Worm (Caenorhabditis elegans) whole organism, mixed stage, embryonic: Measurements from ENCODE around the gene dhs-29.
A peak's percentile ranks its signal among the peaks of the same experiment; 100 is the strongest.

Experiments used
- bed-3 ChIP-seq: fragments of 200-800 bp; sonication (Bioruptor generic); optimal IDR thresholded peaks from 3 replicates; lab custom pipeline; 2018; ENCODE audit warnings: mild to moderate bottlenecking, missing genetic modification characterization, moderate library complexity, missing compliant biosample characterization
- blmp-1 ChIP-seq: fragments of 150-350 bp; optimal IDR thresholded peaks from 2 replicates; lab custom pipeline; 2014; ENCODE audit warnings: missing biosample characterization, missing genetic modification characterization
- cnd-1 ChIP-seq: fragments of 200-800 bp; sonication (Bioruptor generic); optimal IDR thresholded peaks from 2 replicates; lab custom pipeline; 2018; ENCODE audit warnings: mild to moderate bottlenecking, missing genetic modification characterization, missing compliant biosample characterization
- elt-1 ChIP-seq: sonication (generic microtip); optimal IDR thresholded peaks from 2 replicates; lab custom pipeline; 2017; ENCODE audit warnings: missing genetic modification characterization, mild to moderate bottlenecking, missing compliant biosample characterization, antibody characterized with exemption, moderate library complexity, borderline replicate concordance; ENCODE audit not compliant: insufficient read depth
- flh-1 ChIP-seq: fragments of 200-800 bp; sonication (Bioruptor generic); optimal IDR thresholded peaks from 2 replicates; lab custom pipeline; 2018; ENCODE audit warnings: mild to moderate bottlenecking, missing genetic modification characterization, moderate library complexity, missing compliant biosample characterization
- lsy-2 ChIP-seq: fragments of 150-350 bp; optimal IDR thresholded peaks from 2 replicates; lab custom pipeline; 2014; ENCODE audit warnings: missing biosample characterization, missing genetic modification characterization
- mls-2 ChIP-seq: sonication (generic microtip); optimal IDR thresholded peaks from 2 replicates; lab custom pipeline; 2016; ENCODE audit warnings: mild to moderate bottlenecking, missing genetic modification characterization, moderate library complexity, missing compliant biosample characterization
- nhr-12 ChIP-seq: fragments of 150-350 bp; optimal IDR thresholded peaks from 2 replicates; lab custom pipeline; 2014; ENCODE audit warnings: missing biosample characterization, missing genetic modification characterization
- nhr-237 ChIP-seq: fragments of 150-350 bp; optimal IDR thresholded peaks from 2 replicates; lab custom pipeline; 2014; ENCODE audit warnings: missing biosample characterization, missing genetic modification characterization
- nhr-76 ChIP-seq: sonication (generic microtip); optimal IDR thresholded peaks from 2 replicates; lab custom pipeline; 2017; ENCODE audit warnings: missing biosample characterization, missing genetic modification characterization
- snpc-4 ChIP-seq: fragments of 150-350 bp; optimal IDR thresholded peaks from 2 replicates; lab custom pipeline; 2014; ENCODE audit warnings: missing biosample characterization, missing genetic modification characterization
- tbx-8 ChIP-seq: fragments of 200-800 bp; sonication (Bioruptor generic); optimal IDR thresholded peaks from 2 replicates; lab custom pipeline; 2018; ENCODE audit warnings: mild to moderate bottlenecking, missing genetic modification characterization, moderate library complexity, missing compliant biosample characterization
- unc-62 ChIP-seq: fragments of 150-350 bp; optimal IDR thresholded peaks from 2 replicates; lab custom pipeline; 2014; ENCODE audit warnings: missing biosample characterization, missing genetic modification reagents, missing genetic modification characterization

DNA sequence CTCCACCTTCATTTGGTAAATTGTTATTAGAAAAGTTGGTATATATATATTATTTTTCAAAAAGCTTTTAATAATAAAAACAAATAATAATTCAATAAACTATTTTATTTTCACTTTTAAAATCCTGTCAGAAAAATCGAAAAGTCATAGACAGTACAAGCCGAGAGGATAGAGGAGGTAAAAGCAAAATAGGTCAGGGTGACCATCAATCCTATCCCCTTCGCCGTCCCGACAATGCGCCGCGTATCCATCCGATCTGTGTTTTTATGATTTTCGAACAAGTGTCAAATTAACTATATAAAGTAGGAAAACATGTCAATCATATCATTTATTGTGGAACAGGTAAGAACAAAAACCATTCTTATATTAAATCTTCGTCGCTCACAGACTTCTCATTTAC lies 682 bp upstream of the dhs-29 start:
- no peak for TF ChIP-seq cnd-1 (tag; lab: Kevin White, UChicago)
- no peak for TF ChIP-seq lsy-2
- peak; percentile 46 for TF ChIP-seq blmp-1 (tag; lab: Kevin White, UChicago)
- no peak for TF ChIP-seq tbx-8
- no peak for TF ChIP-seq elt-1 (tag; lab: Kevin White, UChicago)
- no peak for TF ChIP-seq nhr-76 (tag; lab: Kevin White, UChicago)
- no peak for TF ChIP-seq bed-3 (GFP tag; lab: Kevin White, UChicago)
- no peak for TF ChIP-seq unc-62 (GFP tag; lab: Kevin White, UChicago)
- TF ChIP-seq mls-2 = no peak
- no peak for TF ChIP-seq nhr-237
- no peak for TF ChIP-seq snpc-4 (tag; lab: Kevin White, UChicago)
- TF ChIP-seq nhr-12 (tag; lab: Kevin White, UChicago) = no peak
- no peak for TF ChIP-seq flh-1 (GFP tag; lab: Kevin White, UChicago)
